Worm (Caenorhabditis elegans) whole organism, young adult: Measurements from ENCODE around the gene C44B9.2.
A peak's percentile ranks its signal among the peaks of the same experiment; 100 is the strongest.

Experiments
- B0336.3 ChIP-seq: fragments of 200-800 bp; sonication (Bioruptor generic); IDR thresholded peaks from 2 replicates; pipeline ENCODE4 v1.3.6; 2022; ENCODE audit warnings: missing genetic modification characterization, missing compliant biosample characterization
- D2030.7 ChIP-seq: fragments of 200-800 bp; sonication (Bioruptor generic); IDR thresholded peaks from 2 replicates; pipeline ENCODE4 v1.3.6; 2022; ENCODE audit warnings: missing genetic modification reagents, missing genetic modification characterization, missing compliant biosample characterization
- F10E7.11 ChIP-seq: sonication (generic microtip); optimal IDR thresholded peaks from 2 replicates; lab custom pipeline; 2017; ENCODE audit warnings: mild to moderate bottlenecking, missing genetic modification characterization, moderate library complexity, missing compliant biosample characterization
- F33H1.4 ChIP-seq: fragments of 200-800 bp; sonication (Bioruptor generic); IDR thresholded peaks from 2 replicates; pipeline ENCODE4 v1.3.6; 2022; ENCODE audit warnings: missing genetic modification reagents, missing genetic modification characterization, missing compliant biosample characterization
- F37B4.10 ChIP-seq: fragments of 200-800 bp; sonication (Bioruptor generic); IDR thresholded peaks from 2 replicates; pipeline ENCODE4 v1.3.6; 2022; ENCODE audit warnings: missing genetic modification characterization, missing compliant biosample characterization
- F49E8.2 ChIP-seq: sonication (generic microtip); optimal IDR thresholded peaks from 3 replicates; lab custom pipeline; 2017; ENCODE audit warnings: missing genetic modification characterization, mild to moderate bottlenecking, missing compliant biosample characterization, antibody characterized with exemption, moderate library complexity; ENCODE audit not compliant: insufficient read depth
- F52B5.7 ChIP-seq: sonication (generic microtip); optimal IDR thresholded peaks from 2 replicates; lab custom pipeline; 2016; ENCODE audit warnings: mild to moderate bottlenecking, missing genetic modification characterization, missing compliant biosample characterization
- F57A8.1 ChIP-seq: fragments of 200-800 bp; sonication (Bioruptor generic); optimal IDR thresholded peaks from 2 replicates; lab custom pipeline; 2018; ENCODE audit warnings: mild to moderate bottlenecking, missing genetic modification characterization, moderate library complexity, missing compliant biosample characterization
- F57C9.4 ChIP-seq: sonication (generic microtip); optimal IDR thresholded peaks from 2 replicates; lab custom pipeline; 2017; ENCODE audit warnings: mild to moderate bottlenecking, missing genetic modification characterization, missing compliant biosample characterization
- K12H6.12 ChIP-seq: fragments of 200-800 bp; sonication (Bioruptor generic); optimal IDR thresholded peaks from 2 replicates; lab custom pipeline; 2018; ENCODE audit warnings: mild to moderate bottlenecking, missing genetic modification characterization, missing compliant biosample characterization
- Y53G8AR.9 ChIP-seq: fragments of 200-800 bp; sonication (Bioruptor generic); conservative IDR thresholded peaks from 2 replicates; pipeline ENCODE4 v1.3.6; 2022; ENCODE audit warnings: missing genetic modification reagents, missing genetic modification characterization, missing compliant biosample characterization
- ZK185.1 ChIP-seq: sonication (generic microtip); optimal IDR thresholded peaks from 2 replicates; lab custom pipeline; 2016; ENCODE audit warnings: mild to moderate bottlenecking, missing genetic modification characterization, missing compliant biosample characterization; ENCODE audit not compliant: poor library complexity, severe bottlenecking
- aptf-2 ChIP-seq: fragments of 200-800 bp; sonication (Bioruptor generic); conservative IDR thresholded peaks from 2 replicates; pipeline ENCODE4 v1.3.6; 2022; ENCODE audit warnings: missing genetic modification reagents, missing genetic modification characterization, missing compliant biosample characterization
- attf-3 ChIP-seq: fragments of 200-800 bp; sonication (Bioruptor generic); conservative IDR thresholded peaks from 2 replicates; pipeline ENCODE4 v1.3.6; 2022; ENCODE audit warnings: missing genetic modification reagents, missing genetic modification characterization, missing compliant biosample characterization
- ceh-91 ChIP-seq: fragments of 200-800 bp; sonication (Bioruptor generic); IDR thresholded peaks from 2 replicates; pipeline ENCODE4 v1.3.6; 2022; ENCODE audit warnings: missing genetic modification reagents, missing genetic modification characterization, missing compliant biosample characterization
- die-1 ChIP-seq: sonication (generic microtip); optimal IDR thresholded peaks from 2 replicates; lab custom pipeline; 2016; ENCODE audit warnings: missing genotype, mild to moderate bottlenecking, missing genetic modification characterization, missing compliant biosample characterization
- dox-1 ChIP-seq: fragments of 200-800 bp; sonication (Bioruptor generic); IDR thresholded peaks from 2 replicates; pipeline ENCODE4 v1.3.6; 2022; ENCODE audit warnings: missing genetic modification reagents, missing genetic modification characterization, missing compliant biosample characterization
- efl-1 ChIP-seq: fragments of 150-350 bp; optimal IDR thresholded peaks from 2 replicates; lab custom pipeline; 2014; ENCODE audit warnings: missing biosample characterization, missing genetic modification reagents, missing genetic modification characterization
- ekl-4 ChIP-seq: fragments of 200-800 bp; sonication (Bioruptor generic); IDR thresholded peaks from 2 replicates; pipeline ENCODE4 v1.3.6; 2022; ENCODE audit warnings: missing genetic modification reagents, missing genetic modification characterization, missing compliant biosample characterization
- hlh-26 ChIP-seq: fragments of 200-800 bp; sonication (Bioruptor generic); conservative IDR thresholded peaks from 2 replicates; pipeline ENCODE4 v1.3.6; 2022; ENCODE audit warnings: missing genetic modification reagents, missing genetic modification characterization, missing compliant biosample characterization
- hmg-1.2 ChIP-seq: fragments of 200-800 bp; sonication (Bioruptor generic); IDR thresholded peaks from 2 replicates; pipeline ENCODE4 v1.3.6; 2022; ENCODE audit warnings: missing genetic modification reagents, missing genetic modification characterization, missing compliant biosample characterization
- hmg-20 ChIP-seq: fragments of 200-800 bp; sonication (Bioruptor generic); IDR thresholded peaks from 2 replicates; pipeline ENCODE4 v1.3.6; 2022; ENCODE audit warnings: missing genetic modification reagents, missing genetic modification characterization, missing compliant biosample characterization
- hsf-1 ChIP-seq: fragments of 200-800 bp; sonication (Bioruptor generic); IDR thresholded peaks from 2 replicates; pipeline ENCODE4 v1.3.6; 2022; ENCODE audit warnings: missing genetic modification reagents, missing genetic modification characterization, missing compliant biosample characterization
- lin-40 ChIP-seq: sonication (generic microtip); optimal IDR thresholded peaks from 2 replicates; lab custom pipeline; 2016; ENCODE audit warnings: missing genetic modification characterization, mild to moderate bottlenecking, missing compliant biosample characterization, missing genotype, missing genetic modification reagents
- lin-54 ChIP-seq: fragments of 200-800 bp; sonication (Bioruptor generic); optimal IDR thresholded peaks from 2 replicates; lab custom pipeline; 2018; ENCODE audit warnings: mild to moderate bottlenecking, missing genetic modification characterization, missing compliant biosample characterization
- lir-1 ChIP-seq: fragments of 200-800 bp; sonication (Bioruptor generic); conservative IDR thresholded peaks from 2 replicates; pipeline ENCODE4 v1.3.6; 2022; ENCODE audit warnings: missing genetic modification reagents, missing genetic modification characterization, missing compliant biosample characterization
- madf-10 ChIP-seq: sonication (generic microtip); optimal IDR thresholded peaks from 2 replicates; lab custom pipeline; 2016; ENCODE audit warnings: mild to moderate bottlenecking, missing genetic modification characterization, missing compliant biosample characterization
- madf-6 ChIP-seq: fragments of 200-800 bp; sonication (Bioruptor generic); IDR thresholded peaks from 2 replicates; pipeline ENCODE4 v1.3.6; 2022; ENCODE audit warnings: missing genetic modification reagents, missing genetic modification characterization, missing compliant biosample characterization
- mcd-1 ChIP-seq: fragments of 200-800 bp; sonication (Bioruptor generic); IDR thresholded peaks from 2 replicates; pipeline ENCODE4 v1.3.6; 2022; ENCODE audit warnings: missing genetic modification reagents, missing genetic modification characterization, missing compliant biosample characterization
- mes-4 ChIP-seq: sonication (generic microtip); optimal IDR thresholded peaks from 2 replicates; lab custom pipeline; 2016; ENCODE audit warnings: missing genotype, missing genetic modification characterization, missing compliant biosample characterization
- mxl-1 ChIP-seq: sonication (generic microtip); optimal IDR thresholded peaks from 2 replicates; lab custom pipeline; 2016; ENCODE audit warnings: missing genetic modification characterization, missing compliant biosample characterization
- nfya-2 ChIP-seq: fragments of 200-800 bp; sonication (Bioruptor generic); IDR thresholded peaks from 2 replicates; pipeline ENCODE4 v1.3.6; 2022; ENCODE audit warnings: missing genetic modification reagents, missing genetic modification characterization, missing compliant biosample characterization
- pbrm-1 ChIP-seq: fragments of 200-800 bp; sonication (Bioruptor generic); IDR thresholded peaks from 2 replicates; pipeline ENCODE4 v1.3.6; 2022; ENCODE audit warnings: missing genetic modification reagents, missing genetic modification characterization, missing compliant biosample characterization
- rcor-1 ChIP-seq: fragments of 200-800 bp; sonication (Bioruptor generic); IDR thresholded peaks from 2 replicates; pipeline ENCODE4 v1.3.6; 2022; ENCODE audit warnings: missing genetic modification reagents, missing genetic modification characterization, missing compliant biosample characterization
- sdz-38 ChIP-seq: sonication (generic microtip); optimal IDR thresholded peaks from 2 replicates; lab custom pipeline; 2016; ENCODE audit warnings: missing genotype, missing genetic modification characterization, missing compliant biosample characterization
- snpc-1.3 ChIP-seq: sonication (generic microtip); optimal IDR thresholded peaks from 2 replicates; lab custom pipeline; 2017; ENCODE audit warnings: missing genetic modification characterization, mild to moderate bottlenecking, missing compliant biosample characterization, antibody characterized with exemption, moderate library complexity, missing genotype, missing genetic modification reagents; ENCODE audit not compliant: insufficient read depth
- snpc-4 ChIP-seq, 5 experiments: fragments of 150-350 bp in 1 of 5; sonication (generic microtip) in 4 of 5; optimal IDR thresholded peaks; 2 replicates each; lab custom pipeline; 2014 to 2018; ENCODE audit warnings: missing genetic modification characterization in 5 of 5, missing biosample characterization in 3 of 5, antibody characterized with exemption in 2 of 5, mild to moderate bottlenecking in 2 of 5, missing compliant biosample characterization in 2 of 5, missing genotype in 2 of 5, moderate library complexity in 2 of 5, missing genetic modification reagents in 1 of 5
- somi-1 ChIP-seq: fragments of 200-800 bp; sonication (Bioruptor generic); optimal IDR thresholded peaks from 2 replicates; lab custom pipeline; 2018; ENCODE audit warnings: mild to moderate bottlenecking, missing genetic modification characterization, missing compliant biosample characterization
- tbp1 ChIP-seq: fragments of 200-800 bp; sonication (Bioruptor generic); optimal IDR thresholded peaks from 2 replicates; lab custom pipeline; 2018; ENCODE audit warnings: mild to moderate bottlenecking, missing genetic modification characterization, missing compliant biosample characterization
- tlf-1 ChIP-seq: fragments of 200-800 bp; sonication (Bioruptor generic); optimal IDR thresholded peaks from 2 replicates; lab custom pipeline; 2018; ENCODE audit warnings: mild to moderate bottlenecking, missing genetic modification characterization, missing compliant biosample characterization
- unc-130 ChIP-seq: sonication (generic microtip); optimal IDR thresholded peaks from 2 replicates; lab custom pipeline; 2016; ENCODE audit warnings: missing genetic modification reagents, missing genetic modification characterization, missing compliant biosample characterization
- unc-62 ChIP-seq: fragments of 150-350 bp; optimal IDR thresholded peaks from 2 replicates; lab custom pipeline; 2014; ENCODE audit warnings: missing biosample characterization, missing genetic modification reagents, missing genetic modification characterization
- xnd-1 ChIP-seq: sonication (generic microtip); optimal IDR thresholded peaks from 2 replicates; lab custom pipeline; 2016; ENCODE audit warnings: missing genotype, missing genetic modification reagents, missing genetic modification characterization, missing compliant biosample characterization
- ztf-18 ChIP-seq: sonication (generic microtip); optimal IDR thresholded peaks from 2 replicates; lab custom pipeline; 2016; ENCODE audit warnings: missing genotype, mild to moderate bottlenecking, missing genetic modification characterization, missing compliant biosample characterization
- ztf-6 ChIP-seq: fragments of 200-800 bp; sonication (Bioruptor generic); IDR thresholded peaks from 2 replicates; pipeline ENCODE4 v1.3.6; 2022; ENCODE audit warnings: missing genetic modification reagents, missing genetic modification characterization, missing compliant biosample characterization

The C44B9.2 gene

DNA sequence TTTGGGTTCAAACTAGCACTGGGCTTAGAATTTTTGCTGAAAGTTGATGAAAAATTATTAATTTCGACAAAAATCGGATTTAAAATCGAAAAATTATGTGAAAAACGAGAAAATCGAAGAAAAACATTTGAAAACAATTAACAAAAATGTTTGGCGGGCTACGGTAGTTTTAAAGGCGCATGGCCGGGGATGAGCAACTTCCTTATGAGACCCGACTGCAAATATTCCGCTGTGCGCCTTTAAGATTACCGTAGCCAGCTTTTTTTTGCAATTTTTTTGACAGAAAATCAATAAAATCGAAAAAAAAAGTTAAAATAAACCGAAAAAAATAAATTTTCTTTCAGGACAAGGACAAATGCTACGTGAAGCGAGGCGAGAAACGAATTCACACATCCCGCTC is 2.3 kb downstream of the C44B9.2 start (continued):
- TF ChIP-seq ztf-6 (GFP tag; lab: Robert Waterston, UW) = no peak
- TF ChIP-seq lin-54 (GFP tag; lab: Kevin White, UChicago) = peak; percentile 81
- peak; percentile 66 for TF ChIP-seq tlf-1 (GFP tag; lab: Kevin White, UChicago)
- peak; percentile 99 for TF ChIP-seq F33H1.4 (GFP tag; lab: Robert Waterston, UW)
- no peak for TF ChIP-seq somi-1 (GFP tag; lab: Kevin White, UChicago)
- peak; percentile 74 for TF ChIP-seq F49E8.2 (tag; lab: Kevin White, UChicago)
- TF ChIP-seq unc-130 (GFP tag; lab: Kevin White, UChicago) = peak; percentile 52
- TF ChIP-seq madf-6 (GFP tag; lab: Robert Waterston, UW) = peak; percentile 99
- TF ChIP-seq xnd-1 (tag; lab: Kevin White, UChicago) = peak; percentile 99
- no peak for TF ChIP-seq snpc-4 (GFP tag; optimal IDR thresholded peaks at IDR 0.05; lab: Kevin White, UChicago)
- peak in 3 of 4 experiments; percentile 11 to 21 (median 11) for TF ChIP-seq snpc-4 (tag; optimal IDR thresholded peaks at IDR 0.05; lab: Kevin White, UChicago)
- TF ChIP-seq B0336.3 = peak; percentile 70
- TF ChIP-seq mcd-1 (GFP tag; lab: Robert Waterston, UW) = peak; percentile 80
- peak; percentile 65 for TF ChIP-seq snpc-1.3 (tag; lab: Kevin White, UChicago)
- TF ChIP-seq sdz-38 (tag; lab: Kevin White, UChicago) = no peak
- no peak for TF ChIP-seq die-1 (tag; lab: Kevin White, UChicago)
- TF ChIP-seq hsf-1 = peak; percentile 67; the same call in 1 of the 2 replicates
- peak; percentile 28 for TF ChIP-seq ztf-18 (tag; lab: Kevin White, UChicago)
- TF ChIP-seq tbp1 = peak; percentile 43
- peak; percentile 65 for TF ChIP-seq rcor-1
- TF ChIP-seq lir-1 = peak; percentile 25; the same call in 1 of the 2 replicates
- TF ChIP-seq hlh-26 (GFP tag; lab: Robert Waterston, UW) = no peak
- TF ChIP-seq hmg-20 (GFP tag; lab: Robert Waterston, UW) = no peak
- TF ChIP-seq K12H6.12 = no peak
- TF ChIP-seq madf-10 (tag; lab: Kevin White, UChicago) = no peak
- TF ChIP-seq pbrm-1 (GFP tag; lab: Robert Waterston, UW) = peak; percentile 54; the same call in 1 of the 2 replicates

DNA sequence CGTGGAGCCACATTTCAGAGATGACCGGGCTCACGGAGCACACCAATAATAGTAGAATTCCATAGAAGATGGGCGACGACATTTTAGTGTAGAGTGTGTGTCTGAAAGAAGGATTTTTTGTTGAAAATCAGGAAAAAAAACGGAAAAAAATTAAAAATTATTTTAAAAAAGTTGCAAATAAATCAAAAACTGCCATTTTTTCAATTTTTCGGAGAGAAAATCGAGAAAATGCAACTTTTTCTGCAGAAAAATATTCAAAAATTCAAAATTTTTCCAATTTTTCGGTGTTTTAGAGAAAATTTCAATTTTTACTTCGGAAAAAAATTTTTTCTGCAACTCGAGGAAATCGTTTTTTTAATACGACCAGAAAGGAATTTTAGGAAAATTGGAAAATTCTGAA is 4.9 kb downstream of the C44B9.2 start, which contains the start of gene C44B9.3:
TSS of gene C44B9.3 (minus strand) at position 101 of the 400 bp plus-strand sequence.
- no peak for TF ChIP-seq hmg-1.2 (GFP tag; lab: Robert Waterston, UW)
- TF ChIP-seq mxl-1 (tag; lab: Kevin White, UChicago) = no peak
- TF ChIP-seq attf-3 (GFP tag; lab: Robert Waterston, UW) = no peak
- no peak for TF ChIP-seq dox-1
- no peak for TF ChIP-seq nfya-2 (GFP tag; lab: Robert Waterston, UW)
- TF ChIP-seq xnd-1 (tag; lab: Kevin White, UChicago) = no peak
- TF ChIP-seq F10E7.11 (tag; lab: Kevin White, UChicago) = no peak
- TF ChIP-seq F57A8.1 = no peak
- no peak for TF ChIP-seq D2030.7 (GFP tag; lab: Robert Waterston, UW)
- no peak for TF ChIP-seq Y53G8AR.9 (GFP tag; lab: Robert Waterston, UW)
- no peak for TF ChIP-seq aptf-2 (GFP tag; lab: Robert Waterston, UW)
- no peak for TF ChIP-seq lin-40

DNA sequence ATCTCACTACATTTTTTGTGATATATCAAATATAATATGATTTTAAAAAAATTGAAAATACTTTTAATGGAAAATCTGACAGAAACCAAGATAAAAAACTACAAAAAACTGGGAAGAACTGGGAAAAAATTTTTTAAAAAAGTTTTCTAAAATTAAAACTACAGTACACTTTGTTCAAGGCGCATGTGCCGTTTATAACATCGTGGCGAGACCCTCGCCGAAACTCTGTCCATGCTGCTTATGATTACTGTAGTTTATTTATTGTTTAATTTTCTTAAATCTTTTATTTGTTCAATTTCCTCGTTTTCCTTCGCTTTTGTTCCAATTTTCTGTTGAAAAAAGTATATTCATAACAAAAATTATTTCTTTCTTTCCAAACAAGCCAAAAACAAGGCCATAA is 6.2 kb downstream of the C44B9.2 start, which contains the start of gene athp-1:
TSS of gene athp-1 (plus strand) at position 305 of the 400 bp plus-strand sequence.
- TF ChIP-seq F52B5.7 (tag; lab: Kevin White, UChicago) (no peak), mes-4 (tag; lab: Kevin White, UChicago) (no peak), ceh-91 (peak; percentile 66), attf-3 (GFP tag; lab: Robert Waterston, UW) (no peak), unc-130 (GFP tag; lab: Kevin White, UChicago) (peak; percentile 53), unc-62 (GFP tag; lab: Kevin White, UChicago) (no peak), ekl-4 (GFP tag; lab: Robert Waterston, UW) (no peak), F37B4.10 (GFP tag; lab: Robert Waterston, UW) (no peak), sdz-38 (tag; lab: Kevin White, UChicago) (no peak), efl-1 (peak; percentile 29), somi-1 (GFP tag; lab: Kevin White, UChicago) (no peak), hsf-1 (0 out of 2 replicates have a peak, but pooled peaks have one; percentile 55), xnd-1 (tag; lab: Kevin White, UChicago) (peak; percentile 84), die-1 (tag; lab: Kevin White, UChicago) (no peak), ZK185.1 (tag; lab: Kevin White, UChicago) (no peak), F57C9.4 (tag; lab: Kevin White, UChicago) (no peak)
